Worm (Caenorhabditis elegans) whole organism, L4/young adult: ENCODE measurements around the gene T08D10.4.

Experiments used
- W03F9.2 ChIP-seq: fragments of 150-350 bp; optimal IDR thresholded peaks from 2 replicates; lab custom pipeline; 2014; ENCODE audit warnings: missing biosample characterization, missing genetic modification characterization
- dao-5 ChIP-seq: sonication (generic microtip); optimal IDR thresholded peaks from 2 replicates; lab custom pipeline; 2016; ENCODE audit warnings: missing genotype, missing genetic modification characterization, moderate library complexity, missing compliant biosample characterization
- him-1 ChIP-seq: sonication (generic microtip); optimal IDR thresholded peaks from 2 replicates; lab custom pipeline; 2016; ENCODE audit warnings: missing genotype, missing genetic modification reagents, missing genetic modification characterization, missing compliant biosample characterization

DNA sequence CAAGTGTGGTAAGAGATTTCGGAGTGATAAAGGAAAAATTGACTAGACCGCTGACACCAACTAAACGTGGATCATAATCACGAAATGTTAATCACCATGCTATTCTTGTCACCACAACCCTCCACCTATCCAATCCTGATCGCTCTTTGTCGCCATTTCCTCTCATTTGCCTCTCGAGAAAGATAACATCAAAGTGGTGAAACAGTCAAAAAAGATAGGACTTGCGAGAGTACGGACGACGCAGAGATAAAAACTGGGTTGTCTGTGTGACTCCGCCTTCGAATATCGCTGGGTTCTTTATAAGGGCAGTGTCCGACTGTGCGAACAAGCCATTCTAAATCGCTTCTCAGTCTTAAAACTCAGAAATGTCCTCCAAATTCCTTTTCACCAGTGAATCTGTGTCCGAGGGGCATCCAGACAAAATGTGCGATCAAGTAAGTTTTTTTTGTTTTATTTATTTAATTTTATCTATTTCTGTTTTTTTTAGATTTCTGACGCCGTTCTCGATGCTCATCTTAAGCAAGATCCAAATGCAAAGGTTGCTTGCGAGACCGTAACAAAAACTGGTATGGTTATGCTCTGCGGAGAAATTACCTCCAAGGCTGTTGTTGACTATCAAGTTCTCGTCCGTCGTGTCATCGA is 12.7 kb upstream of the T08D10.4 start, which contains the start of gene sams-1:
- TF ChIP-seq dao-5 (tag; lab: Kevin White, UChicago) = no peak
- no peak for TF ChIP-seq W03F9.2 (tag; lab: Kevin White, UChicago)
- TF ChIP-seq him-1 (tag; lab: Kevin White, UChicago) = no peak
